Fruit fly (Drosophila melanogaster) whole organism, adult: ENCODE results near the gene VhaM9.7-a.

Experiments used
- CG11617 ChIP-seq: fragments of 200-800 bp; sonication (Bioruptor generic); optimal IDR thresholded peaks from 2 replicates; lab custom pipeline; 2017; ENCODE audit warnings: mild to moderate bottlenecking, missing biosample characterization, missing genetic modification reagents, missing genetic modification characterization
- CG12768 ChIP-seq: fragments of 200-800 bp; sonication (Bioruptor generic); optimal IDR thresholded peaks from 2 replicates; lab custom pipeline; 2017; ENCODE audit warnings: missing biosample characterization, missing genetic modification characterization, mild to moderate bottlenecking, moderate library complexity, missing genetic modification reagents
- CG14711 ChIP-seq: fragments of 200-800 bp; sonication (Bioruptor generic); optimal IDR thresholded peaks from 2 replicates; lab custom pipeline; 2018; ENCODE audit warnings: missing biosample characterization, mild to moderate bottlenecking, missing genetic modification characterization, moderate library complexity
- CG1620 ChIP-seq: fragments of 200-800 bp; sonication (Bioruptor generic); optimal IDR thresholded peaks from 2 replicates; lab custom pipeline; 2016; ENCODE audit warnings: missing biosample characterization, missing genetic modification characterization
- CG33017 ChIP-seq: fragments of 200-800 bp; sonication (Bioruptor generic); optimal IDR thresholded peaks from 2 replicates; lab custom pipeline; 2018; ENCODE audit warnings: missing biosample characterization, mild to moderate bottlenecking, missing genetic modification characterization, moderate library complexity
- CG5204 ChIP-seq: fragments of 200-800 bp; sonication (Bioruptor generic); optimal IDR thresholded peaks from 2 replicates; lab custom pipeline; 2016; ENCODE audit warnings: missing biosample characterization, missing genetic modification characterization
- CG7045 ChIP-seq: fragments of 200-800 bp; sonication (Bioruptor generic); optimal IDR thresholded peaks from 2 replicates; lab custom pipeline; 2017; ENCODE audit warnings: missing biosample characterization, mild to moderate bottlenecking, missing genetic modification characterization
- CG7101 ChIP-seq: fragments of 200-800 bp; sonication (Bioruptor generic); optimal IDR thresholded peaks from 2 replicates; lab custom pipeline; 2018; ENCODE audit warnings: missing biosample characterization, mild to moderate bottlenecking, missing genetic modification characterization, moderate library complexity
- Clk ChIP-seq: fragments of 200-800 bp; sonication (Bioruptor generic); optimal IDR thresholded peaks from 2 replicates; lab custom pipeline; 2017; ENCODE audit warnings: missing biosample characterization, missing genetic modification characterization
- Crg-1 ChIP-seq: fragments of 200-800 bp; sonication (Bioruptor generic); optimal IDR thresholded peaks from 2 replicates; lab custom pipeline; 2016; ENCODE audit warnings: missing biosample characterization, missing genetic modification characterization
- Hr96 ChIP-seq: fragments of 200-800 bp; sonication (Bioruptor generic); optimal IDR thresholded peaks from 2 replicates; lab custom pipeline; 2016; ENCODE audit warnings: missing biosample characterization, missing genetic modification characterization
- Mnt ChIP-seq: fragments of 200-800 bp; sonication (Bioruptor generic); optimal IDR thresholded peaks from 2 replicates; lab custom pipeline; 2016; ENCODE audit warnings: missing biosample characterization, mild to moderate bottlenecking, missing genetic modification characterization
- bab1 ChIP-seq: fragments of 200-800 bp; sonication (Bioruptor generic); optimal IDR thresholded peaks from 3 replicates; lab custom pipeline; 2019; ENCODE audit warnings: missing biosample characterization, mild to moderate bottlenecking, missing genetic modification characterization, moderate library complexity
- cic ChIP-seq: fragments of 200-800 bp; sonication (Bioruptor generic); optimal IDR thresholded peaks from 2 replicates; lab custom pipeline; 2017; ENCODE audit warnings: missing biosample characterization, mild to moderate bottlenecking, missing genetic modification characterization, moderate library complexity
- cnc ChIP-seq, 2 experiments: fragments of >200 bp; optimal IDR thresholded peaks; 2 replicates each; lab custom pipeline; 2017
- kay ChIP-seq: fragments of 200-800 bp; sonication (Bioruptor generic); peaks from one replicate; lab custom pipeline; 2016; ENCODE audit warnings: missing biosample characterization, missing genetic modification characterization, borderline replicate concordance
- ovo ChIP-seq: fragments of 200-800 bp; sonication (Bioruptor generic); optimal IDR thresholded peaks from 2 replicates; lab custom pipeline; 2016; ENCODE audit warnings: missing biosample characterization, missing genetic modification characterization
- pad ChIP-seq: fragments of 200-800 bp; sonication (Bioruptor generic); optimal IDR thresholded peaks from 3 replicates; lab custom pipeline; 2017; ENCODE audit warnings: missing biosample characterization, missing genetic modification characterization, mild to moderate bottlenecking, moderate library complexity, missing genetic modification reagents
- tj ChIP-seq: fragments of 200-800 bp; sonication (Bioruptor generic); optimal IDR thresholded peaks from 3 replicates; lab custom pipeline; 2017; ENCODE audit warnings: missing biosample characterization, mild to moderate bottlenecking, missing genetic modification characterization, moderate library complexity
- toe ChIP-seq: fragments of 200-800 bp; sonication (Bioruptor generic); optimal IDR thresholded peaks from 2 replicates; lab custom pipeline; 2016; ENCODE audit warnings: missing biosample characterization, missing genetic modification characterization

VhaM9.7-a gene

dm6 chr3L:4283428-4284089 is 21.1 kb downstream of the VhaM9.7-a start, which contains the start of the genes srw and CG1316:
TSS of gene srw (minus strand) at chr3L:4283478.
TSS of gene CG1316 (plus strand) at chr3L:4283851.
- TF ChIP-seq bab1 (GFP tag; lab: Kevin White, UChicago) (peak; percentile 53), ovo (GFP tag; lab: Kevin White, UChicago) (no peak), pad (no peak), Mnt (GFP tag; lab: Kevin White, UChicago) (peak; percentile 41), CG12768 (GFP tag; lab: Kevin White, UChicago) (peak; percentile 32)

DNA sequence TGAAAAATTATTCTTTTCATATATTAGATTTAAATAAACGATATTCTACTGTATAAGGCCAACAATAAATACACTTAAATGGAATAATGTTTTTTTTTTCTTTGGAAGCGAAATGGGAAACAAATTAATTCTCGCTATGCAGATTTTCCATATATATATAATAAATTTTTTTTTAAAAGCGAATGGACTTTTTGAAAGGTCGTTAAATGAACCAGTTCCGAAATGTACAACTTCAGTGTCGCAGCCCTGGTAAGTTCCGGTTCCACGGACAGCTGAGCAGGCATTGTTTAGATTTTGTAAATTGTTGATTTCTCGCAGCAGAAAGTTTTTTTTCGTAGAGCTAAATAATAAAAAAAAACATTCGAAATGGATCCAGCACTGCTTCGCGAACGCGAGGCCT is 24.3 kb downstream of the VhaM9.7-a start, which contains the start of gene TfIIEbeta:
TSS of gene TfIIEbeta (plus strand) at position 255 of the 400 bp plus-strand sequence.
- no peak for TF ChIP-seq Crg-1 (GFP tag; lab: Kevin White, UChicago)
- TF ChIP-seq cic (GFP tag; lab: Kevin White, UChicago) = no peak
- no peak for TF ChIP-seq Mnt (GFP tag; lab: Kevin White, UChicago)
- TF ChIP-seq bab1 (GFP tag; lab: Kevin White, UChicago) = peak; percentile 14
- no peak for TF ChIP-seq Hr96 (GFP tag; lab: Kevin White, UChicago)
- TF ChIP-seq CG12768 (GFP tag; lab: Kevin White, UChicago) = no peak
- TF ChIP-seq CG14711 (tag; lab: Kevin White, UChicago) = peak; percentile 17
- no peak for TF ChIP-seq CG1620 (GFP tag; lab: Kevin White, UChicago)
- no peak for TF ChIP-seq ovo (GFP tag; lab: Kevin White, UChicago)
- TF ChIP-seq tj (GFP tag; lab: Kevin White, UChicago) = peak; percentile 38

DNA sequence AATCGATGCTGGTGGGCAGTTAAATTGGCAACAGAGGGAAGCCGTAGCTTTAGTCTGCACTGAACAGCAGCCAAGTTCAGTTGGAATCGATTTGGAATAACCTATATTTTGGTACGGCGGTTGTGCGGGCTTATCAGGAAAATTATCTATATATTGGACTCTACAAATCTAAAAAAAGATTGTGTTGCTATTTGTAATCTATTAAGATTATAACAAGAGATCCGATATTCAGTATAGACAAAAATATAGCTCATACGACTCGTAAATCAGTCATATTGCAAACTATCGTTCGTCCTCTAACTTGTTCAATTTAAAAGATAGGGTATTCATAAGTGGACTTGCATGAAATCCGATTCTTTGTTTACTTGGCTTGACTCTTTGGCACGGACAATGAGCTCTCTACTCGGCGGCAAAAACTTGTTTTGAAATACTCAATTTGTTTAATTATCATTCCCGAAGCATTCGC is 26.1 kb downstream of the VhaM9.7-a start, which contains the start of gene Hexo1:
TSS of gene Hexo1 (plus strand) at position 51 of the 466 bp plus-strand sequence.
- no peak for TF ChIP-seq ovo (GFP tag; lab: Kevin White, UChicago)
- TF ChIP-seq CG7101 (tag; lab: Kevin White, UChicago) = peak; percentile 41
- no peak for TF ChIP-seq kay (GFP tag; lab: Kevin White, UChicago)
- TF ChIP-seq cic (GFP tag; lab: Kevin White, UChicago) = peak; percentile 76
- peak; percentile 54 for TF ChIP-seq CG14711 (tag; lab: Kevin White, UChicago)
- TF ChIP-seq bab1 (GFP tag; lab: Kevin White, UChicago) = no peak
- no peak for TF ChIP-seq pad
- TF ChIP-seq CG12768 (GFP tag; lab: Kevin White, UChicago) = peak; percentile 68
- peak; percentile 73 for TF ChIP-seq CG33017
- no peak for TF ChIP-seq Hr96 (GFP tag; lab: Kevin White, UChicago)
- peak; percentile 6 for TF ChIP-seq Mnt (GFP tag; lab: Kevin White, UChicago)
- no peak for TF ChIP-seq CG5204 (GFP tag; lab: Kevin White, UChicago)
- no peak for TF ChIP-seq toe
- TF ChIP-seq CG1620 (GFP tag; lab: Kevin White, UChicago) = no peak
- TF ChIP-seq CG11617 (GFP tag; lab: Kevin White, UChicago) = peak; percentile 55

DNA sequence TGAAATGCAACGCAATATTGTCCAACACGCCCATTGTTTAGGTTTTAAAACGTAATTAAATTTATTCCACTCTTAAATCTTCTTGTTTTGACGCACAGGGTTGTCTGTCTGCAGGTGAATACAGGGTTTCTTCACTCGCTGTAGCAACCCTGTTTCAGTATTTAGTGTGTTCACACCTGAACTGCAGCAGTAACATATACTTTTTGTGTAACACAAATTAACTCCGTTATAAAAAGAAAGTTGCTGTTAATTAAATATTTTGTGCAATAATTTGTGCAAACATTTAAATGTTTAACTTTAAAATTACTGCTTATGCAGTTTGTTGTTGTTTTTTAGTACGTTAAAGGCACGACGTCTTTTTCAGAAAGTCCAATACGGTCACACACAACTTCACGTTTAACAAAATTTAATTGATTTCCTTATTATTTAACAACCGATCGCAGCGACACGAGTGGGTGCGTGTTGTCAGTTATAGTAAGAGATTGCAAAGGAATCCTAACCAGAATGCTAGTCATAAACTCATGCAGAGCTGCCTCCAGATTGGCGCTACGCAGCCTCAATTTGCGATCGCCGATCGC is 29.7 kb downstream of the VhaM9.7-a start, which contains the start of the genes CG15012 and Fdx2:
TSS of gene CG15012 (minus strand) at position 127 of the 578 bp plus-strand sequence.
TSS of gene Fdx2 (plus strand) at position 363 of the 578 bp plus-strand sequence.
- TF ChIP-seq CG7101 (tag; lab: Kevin White, UChicago) = peak; percentile 8
- TF ChIP-seq CG12768 (GFP tag; lab: Kevin White, UChicago) = no peak
- no peak for TF ChIP-seq CG11617 (GFP tag; lab: Kevin White, UChicago)
- TF ChIP-seq cic (GFP tag; lab: Kevin White, UChicago) = no peak
- no peak for TF ChIP-seq cnc (optimal IDR thresholded peaks at IDR 0.05; lab: Kevin White, UChicago)
- no peak for TF ChIP-seq Hr96 (GFP tag; lab: Kevin White, UChicago)
- TF ChIP-seq CG5204 (GFP tag; lab: Kevin White, UChicago) = no peak
- TF ChIP-seq pad = peak; percentile 4
- TF ChIP-seq ovo (GFP tag; lab: Kevin White, UChicago) = no peak
- no peak for TF ChIP-seq toe
- peak; percentile 12 for TF ChIP-seq bab1 (GFP tag; lab: Kevin White, UChicago)
- no peak for TF ChIP-seq CG7045 (GFP tag; lab: Kevin White, UChicago)
- peak; percentile 100 for TF ChIP-seq CG14711 (tag; lab: Kevin White, UChicago)
- no peak for TF ChIP-seq Crg-1 (GFP tag; lab: Kevin White, UChicago)
- TF ChIP-seq tj (GFP tag; lab: Kevin White, UChicago) = peak; percentile 17
- TF ChIP-seq CG33017 = no peak
- TF ChIP-seq Mnt (GFP tag; lab: Kevin White, UChicago) = peak; percentile 73
- no peak for TF ChIP-seq Clk (GFP tag; lab: Kevin White, UChicago)
- no peak for TF ChIP-seq kay (GFP tag; lab: Kevin White, UChicago)
- peak; percentile 24 for TF ChIP-seq CG1620 (GFP tag; lab: Kevin White, UChicago)

DNA sequence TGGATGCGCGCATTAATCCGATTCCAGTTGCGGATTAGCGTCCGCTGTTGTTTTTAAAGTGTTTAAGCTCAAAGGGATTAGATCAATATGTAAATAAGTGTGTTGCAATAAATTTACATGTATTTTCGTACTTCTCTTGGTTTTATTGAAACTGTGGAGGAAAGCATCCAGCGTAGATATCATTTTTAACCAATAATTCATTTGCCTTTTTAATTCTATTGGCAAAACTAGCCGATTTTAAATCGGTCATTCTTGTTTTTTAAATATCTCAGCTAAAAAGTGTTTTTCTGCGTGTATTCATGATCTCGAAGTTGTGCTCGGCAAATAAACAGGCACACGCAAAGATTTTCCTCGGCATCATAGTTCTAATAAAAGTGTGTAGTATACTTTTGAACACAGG is 30.8 kb downstream of the VhaM9.7-a start:
- TF ChIP-seq cic (GFP tag; lab: Kevin White, UChicago) (no peak), bab1 (GFP tag; lab: Kevin White, UChicago) (no peak), CG14711 (tag; lab: Kevin White, UChicago) (no peak), Mnt (GFP tag; lab: Kevin White, UChicago) (no peak), Clk (GFP tag; lab: Kevin White, UChicago) (no peak), CG5204 (GFP tag; lab: Kevin White, UChicago) (no peak), CG11617 (GFP tag; lab: Kevin White, UChicago) (no peak), CG7045 (GFP tag; lab: Kevin White, UChicago) (no peak), tj (GFP tag; lab: Kevin White, UChicago) (no peak), cnc (optimal IDR thresholded peaks at IDR 0.05; lab: Kevin White, UChicago) (no peak), CG1620 (GFP tag; lab: Kevin White, UChicago) (no peak)
